Worm (Caenorhabditis elegans) whole organism, L4 larva: ENCODE results near the gene bbs-5.

Source experiments
- F26F4.8 ChIP-seq: fragments of 200-800 bp; sonication (Bioruptor generic); conservative IDR thresholded peaks from 2 replicates; pipeline ENCODE4 v1.3.6; 2022; ENCODE audit warnings: missing genetic modification characterization, missing compliant biosample characterization
- F37D6.2 ChIP-seq: sonication (generic microtip); optimal IDR thresholded peaks from 2 replicates; lab custom pipeline; 2016; ENCODE audit warnings: mild to moderate bottlenecking, missing genetic modification characterization, missing compliant biosample characterization
- F44E2.7 ChIP-seq: fragments of 200-800 bp; sonication (Bioruptor generic); IDR thresholded peaks from 2 replicates; pipeline ENCODE4 v2.1.2; 2022; ENCODE audit warnings: missing genetic modification characterization, missing compliant biosample characterization
- T20F7.1 ChIP-seq: fragments of 200-800 bp; sonication (Bioruptor generic); optimal IDR thresholded peaks from 2 replicates; lab custom pipeline; 2018; ENCODE audit warnings: mild to moderate bottlenecking, missing genetic modification characterization, missing compliant biosample characterization
- T26A8.4 ChIP-seq: fragments of 200-800 bp; sonication (Bioruptor generic); IDR thresholded peaks from 2 replicates; pipeline ENCODE4 v1.3.6; 2022; ENCODE audit warnings: missing genetic modification characterization, missing compliant biosample characterization
- Y105C5A.15 ChIP-seq: fragments of 200-800 bp; sonication (Bioruptor generic); IDR thresholded peaks from 2 replicates; pipeline ENCODE4 v1.3.6; 2022; ENCODE audit warnings: missing genetic modification characterization, missing compliant biosample characterization
- Y48G9A.11 ChIP-seq: fragments of 200-800 bp; sonication (Bioruptor generic); IDR thresholded peaks from 2 replicates; pipeline ENCODE4 v1.3.6; 2022; ENCODE audit warnings: missing genetic modification reagents, missing genetic modification characterization, missing compliant biosample characterization
- ZK337.2 ChIP-seq: fragments of 200-800 bp; sonication (Bioruptor generic); IDR thresholded peaks from 2 replicates; pipeline ENCODE4 v1.3.6; 2022; ENCODE audit warnings: missing genetic modification reagents, missing genetic modification characterization, missing compliant biosample characterization
- ZK546.5 ChIP-seq, 2 experiments: sonication (generic microtip); optimal IDR thresholded peaks; 2 replicates each; lab custom pipeline; 2017; ENCODE audit warnings: missing biosample characterization in 2 of 2, missing genetic modification characterization in 2 of 2
- aha-1 ChIP-seq: fragments of 150-350 bp; peaks from one replicate; lab custom pipeline; 2014; ENCODE audit warnings: missing biosample characterization, missing genetic modification characterization
- aly-2 ChIP-seq: sonication (generic microtip); optimal IDR thresholded peaks from 2 replicates; lab custom pipeline; 2018; ENCODE audit warnings: missing biosample characterization, missing genetic modification characterization
- ceh-28 ChIP-seq: fragments of 150-350 bp; optimal IDR thresholded peaks from 2 replicates; lab custom pipeline; 2014; ENCODE audit warnings: missing biosample characterization, missing genetic modification reagents, missing genetic modification characterization
- ceh-32 ChIP-seq: sonication (generic microtip); optimal IDR thresholded peaks from 2 replicates; lab custom pipeline; 2016; ENCODE audit warnings: mild to moderate bottlenecking, missing genetic modification characterization, missing compliant biosample characterization; ENCODE audit not compliant: poor library complexity
- ceh-82 ChIP-seq: sonication (generic microtip); optimal IDR thresholded peaks from 2 replicates; lab custom pipeline; 2017; ENCODE audit warnings: missing biosample characterization, missing genetic modification characterization
- daf-19 ChIP-seq: fragments of 200-800 bp; sonication (Bioruptor generic); conservative IDR thresholded peaks from 2 replicates; pipeline ENCODE4 v1.3.6; 2022; ENCODE audit warnings: missing genetic modification characterization, missing compliant biosample characterization
- dmd-6 ChIP-seq: fragments of 200-800 bp; sonication (Bioruptor generic); IDR thresholded peaks from 2 replicates; pipeline ENCODE4 v1.3.6; 2022; ENCODE audit warnings: missing genetic modification reagents, missing genetic modification characterization, missing compliant biosample characterization
- dmd-9 ChIP-seq: fragments of 200-800 bp; sonication (Bioruptor generic); IDR thresholded peaks from 2 replicates; pipeline ENCODE4 v1.3.6; 2022; ENCODE audit warnings: missing genetic modification reagents, missing genetic modification characterization, missing compliant biosample characterization
- egl-43 ChIP-seq: fragments of 200-800 bp; sonication (Bioruptor generic); IDR thresholded peaks from 2 replicates; pipeline ENCODE4 v1.3.6; 2022; ENCODE audit warnings: missing genetic modification reagents, missing genetic modification characterization, missing compliant biosample characterization
- fos-1 ChIP-seq: fragments of 150-350 bp; optimal IDR thresholded peaks from 2 replicates; lab custom pipeline; 2014; ENCODE audit warnings: missing biosample characterization, missing genetic modification characterization
- gei-8 ChIP-seq: fragments of 200-800 bp; sonication (Bioruptor generic); optimal IDR thresholded peaks from 2 replicates; lab custom pipeline; 2018; ENCODE audit warnings: mild to moderate bottlenecking, missing genetic modification characterization, missing compliant biosample characterization
- hlh-11 ChIP-seq: fragments of 200-800 bp; sonication (Bioruptor generic); optimal IDR thresholded peaks from 2 replicates; lab custom pipeline; 2018; ENCODE audit warnings: mild to moderate bottlenecking, missing genetic modification characterization, missing compliant biosample characterization
- hlh-30 ChIP-seq: sonication (generic microtip); optimal IDR thresholded peaks from 2 replicates; lab custom pipeline; 2017; ENCODE audit warnings: antibody characterized with exemption, mild to moderate bottlenecking, missing genetic modification characterization, missing compliant biosample characterization; ENCODE audit not compliant: insufficient read depth
- hmg-1.1 ChIP-seq: fragments of 200-800 bp; sonication (Bioruptor generic); IDR thresholded peaks from 2 replicates; pipeline ENCODE4 v1.3.6; 2022; ENCODE audit warnings: missing genetic modification reagents, missing genetic modification characterization, missing compliant biosample characterization
- lin-1 ChIP-seq: fragments of 200-800 bp; sonication (Bioruptor generic); IDR thresholded peaks from 2 replicates; pipeline ENCODE4 v1.3.6; 2022; ENCODE audit warnings: missing genetic modification reagents, missing genetic modification characterization, missing compliant biosample characterization
- lin-15B ChIP-seq: fragments of 150-350 bp; sonication (generic microtip); optimal IDR thresholded peaks from 3 replicates; lab custom pipeline; 2014; ENCODE audit warnings: missing biosample characterization, missing genetic modification characterization
- lin-29 ChIP-seq: fragments of 200-800 bp; sonication (Bioruptor generic); IDR thresholded peaks from 2 replicates; pipeline ENCODE4 v1.3.6; 2022; ENCODE audit warnings: missing genetic modification reagents, missing genetic modification characterization, missing compliant biosample characterization
- lin-39 ChIP-seq: fragments of 150-350 bp; optimal IDR thresholded peaks from 2 replicates; lab custom pipeline; 2014; ENCODE audit warnings: missing biosample characterization, missing genetic modification reagents, missing genetic modification characterization
- madf-5 ChIP-seq, 2 experiments: fragments of 200-800 bp; sonication (Bioruptor generic); IDR thresholded peaks; 2 replicates each; pipeline ENCODE4 v1.3.6; 2022; ENCODE audit warnings: missing compliant biosample characterization in 2 of 2, missing genetic modification characterization in 2 of 2
- madf-9 ChIP-seq: fragments of 200-800 bp; sonication (Bioruptor generic); conservative IDR thresholded peaks from 2 replicates; pipeline ENCODE4 v1.3.6; 2022; ENCODE audit warnings: missing genetic modification reagents, missing genetic modification characterization, missing compliant biosample characterization
- mdl-1 ChIP-seq, 2 experiments: fragments of 150-350 bp in 1 of 2; sonication (generic microtip) in 1 of 2; optimal IDR thresholded peaks; 2 replicates each; lab custom pipeline; 2014 to 2017; ENCODE audit warnings: missing biosample characterization in 2 of 2, missing genetic modification characterization in 2 of 2
- nhr-102 ChIP-seq: sonication (generic microtip); optimal IDR thresholded peaks from 2 replicates; lab custom pipeline; 2016; ENCODE audit warnings: mild to moderate bottlenecking, missing genetic modification characterization, moderate library complexity, missing compliant biosample characterization
- nhr-11 ChIP-seq: fragments of 150-350 bp; optimal IDR thresholded peaks from 2 replicates; lab custom pipeline; 2014; ENCODE audit warnings: missing biosample characterization, missing genetic modification characterization
- nhr-28 ChIP-seq: fragments of 150-350 bp; optimal IDR thresholded peaks from 2 replicates; lab custom pipeline; 2014; ENCODE audit warnings: missing biosample characterization, missing genetic modification characterization
- nhr-48 ChIP-seq: sonication (generic microtip); optimal IDR thresholded peaks from 2 replicates; lab custom pipeline; 2016; ENCODE audit warnings: mild to moderate bottlenecking, missing genetic modification characterization, missing compliant biosample characterization
- nhr-6 ChIP-seq: fragments of 150-350 bp; optimal IDR thresholded peaks from 2 replicates; lab custom pipeline; 2014; ENCODE audit warnings: missing biosample characterization, missing genetic modification characterization
- pqm-1 ChIP-seq: sonication (generic microtip); optimal IDR thresholded peaks from 2 replicates; lab custom pipeline; 2017; ENCODE audit warnings: missing biosample characterization, missing genetic modification characterization
- rbr-2 ChIP-seq: sonication (generic microtip); optimal IDR thresholded peaks from 2 replicates; lab custom pipeline; 2016; ENCODE audit warnings: missing genotype, missing genetic modification characterization, missing compliant biosample characterization
- saeg-2 ChIP-seq: fragments of 200-800 bp; sonication (Bioruptor generic); IDR thresholded peaks from 2 replicates; pipeline ENCODE4 v1.3.6; 2022; ENCODE audit warnings: missing genetic modification reagents, missing genetic modification characterization, missing compliant biosample characterization
- set-16 ChIP-seq: fragments of 200-800 bp; sonication (Bioruptor generic); IDR thresholded peaks from 2 replicates; pipeline ENCODE4 v1.3.6; 2022; ENCODE audit warnings: missing genetic modification reagents, missing genetic modification characterization, missing compliant biosample characterization
- snpc-4 ChIP-seq: fragments of 150-350 bp; optimal IDR thresholded peaks from 2 replicates; lab custom pipeline; 2014; ENCODE audit warnings: missing biosample characterization, missing genetic modification characterization
- spr-1 ChIP-seq: sonication (generic microtip); optimal IDR thresholded peaks from 2 replicates; lab custom pipeline; 2016; ENCODE audit warnings: mild to moderate bottlenecking, missing genetic modification characterization, missing compliant biosample characterization
- spr-3 ChIP-seq: fragments of 200-800 bp; sonication (Bioruptor generic); optimal IDR thresholded peaks from 2 replicates; lab custom pipeline; 2018; ENCODE audit warnings: mild to moderate bottlenecking, missing genetic modification characterization, missing compliant biosample characterization
- tag-97 ChIP-seq: fragments of 200-800 bp; sonication (Bioruptor generic); IDR thresholded peaks from 2 replicates; pipeline ENCODE4 v1.3.6; 2022; ENCODE audit warnings: missing genetic modification characterization, missing compliant biosample characterization
- unc-39 ChIP-seq: sonication (generic microtip); optimal IDR thresholded peaks from 2 replicates; lab custom pipeline; 2017; ENCODE audit warnings: missing biosample characterization, missing genetic modification characterization
- vab-7 ChIP-seq: fragments of 200-800 bp; sonication (Bioruptor generic); IDR thresholded peaks from 2 replicates; pipeline ENCODE4 v1.3.6; 2022; ENCODE audit warnings: missing genetic modification reagents, missing genetic modification characterization, missing compliant biosample characterization
- zip-11 ChIP-seq: fragments of 200-800 bp; sonication (Bioruptor generic); IDR thresholded peaks from 2 replicates; pipeline ENCODE4 v1.3.6; 2022; ENCODE audit warnings: missing genetic modification characterization, missing compliant biosample characterization

The bbs-5 gene

DNA sequence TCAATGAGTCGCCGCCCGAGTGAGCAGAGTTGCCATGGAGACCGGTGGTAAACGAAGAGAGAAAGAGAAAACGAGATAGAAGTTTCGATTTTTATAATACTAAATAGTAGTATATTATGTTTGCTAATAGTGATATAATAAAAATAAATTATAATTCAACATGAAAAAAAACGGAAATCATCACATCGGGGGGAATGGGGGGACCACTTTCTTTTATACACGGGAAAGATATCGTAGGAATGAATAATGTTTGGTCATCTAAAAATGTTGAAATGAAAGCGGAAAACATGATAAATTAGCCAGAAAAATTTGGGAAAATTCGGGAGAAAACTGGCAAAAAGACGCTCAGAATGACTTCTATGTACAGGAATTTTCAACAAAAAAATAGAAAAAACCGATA, at the start of gene bbs-5:
Gene bbs-5, minus strand, starts transcription at position 101 of the 400 bp plus-strand sequence.
- TF ChIP-seq T20F7.1 (GFP tag; lab: Kevin White, UChicago) (no peak), tag-97 (no peak), snpc-4 (tag; lab: Kevin White, UChicago) (no peak), set-16 (no peak), gei-8 (GFP tag; lab: Kevin White, UChicago) (no peak), nhr-48 (tag; lab: Kevin White, UChicago) (no peak), F44E2.7 (GFP tag; lab: Robert Waterston, UW) (no peak)

- TF ChIP-seq ZK337.2 (GFP tag; lab: Robert Waterston, UW) = no peak
- no peak for TF ChIP-seq hlh-30 (tag; lab: Kevin White, UChicago)
- TF ChIP-seq fos-1 (tag; lab: Kevin White, UChicago) = no peak
- TF ChIP-seq zip-11 (GFP tag; lab: Robert Waterston, UW) = no peak
- TF ChIP-seq ceh-82 = no peak
- TF ChIP-seq unc-39 (tag; lab: Kevin White, UChicago) = no peak
- TF ChIP-seq spr-3 (GFP tag; lab: Kevin White, UChicago) = no peak
These were observed 49.4 kb upstream of the bbs-5 start, which contains the start of gene T07A5.7 for ce11 chrIII:10311016-10311415. Gene T07A5.7 (minus strand): TSS chrIII:10311116.

- TF ChIP-seq saeg-2 (GFP tag; lab: Robert Waterston, UW) (no peak), lin-29 (GFP tag; lab: Robert Waterston, UW) (no peak), nhr-102 (tag; lab: Kevin White, UChicago) (no peak), egl-43 (no peak), ceh-32 (tag; lab: Kevin White, UChicago) (no peak), gei-8 (GFP tag; lab: Kevin White, UChicago) (no peak), F44E2.7 (GFP tag; lab: Robert Waterston, UW) (no peak), T26A8.4 (no peak), F37D6.2 (tag; lab: Kevin White, UChicago) (no peak), Y105C5A.15 (GFP tag; lab: Robert Waterston, UW) (no peak), hlh-11 (tag; lab: Kevin White, UChicago) (no peak), spr-1 (no peak), aly-2 (tag; lab: Kevin White, UChicago) (no peak), madf-9 (GFP tag; lab: Robert Waterston, UW) (no peak), F26F4.8 (GFP tag; lab: Robert Waterston, UW) (no peak), ZK546.5 (tag; optimal IDR thresholded peaks at IDR 0.05; lab: Kevin White, UChicago) (no peak)
These were observed 44.5 kb upstream of the bbs-5 start, which contains the start of gene T07A5.1 for ce11 chrIII:10306049-10306448. Gene T07A5.1 (minus strand): TSS chrIII:10306197.

DNA sequence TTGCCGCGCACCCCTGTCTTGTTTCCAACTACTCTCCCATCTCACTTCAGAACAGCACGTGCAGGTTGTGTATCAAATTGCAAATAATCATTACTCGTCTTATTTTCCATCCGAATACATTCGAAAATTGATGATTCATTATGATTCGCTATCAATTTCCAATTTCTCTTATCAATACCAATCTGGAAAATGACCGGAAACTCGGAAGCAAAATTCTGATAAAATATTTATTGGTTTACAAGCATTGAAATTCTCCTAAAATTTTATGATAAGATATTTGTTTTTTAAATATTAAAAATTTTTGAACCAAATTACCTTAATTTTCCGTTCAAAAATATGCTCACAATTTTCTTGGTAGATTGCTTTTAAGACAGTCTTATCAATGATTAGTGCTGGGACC, 43.7 kb upstream of the bbs-5 start:
- TF ChIP-seq F44E2.7 (GFP tag; lab: Robert Waterston, UW) (no peak), lin-39 (no peak), hmg-1.1 (GFP tag; lab: Robert Waterston, UW) (no peak), aha-1 (tag; lab: Kevin White, UChicago) (no peak), gei-8 (GFP tag; lab: Kevin White, UChicago) (no peak), rbr-2 (tag; lab: Kevin White, UChicago) (no peak), vab-7 (GFP tag; lab: Robert Waterston, UW) (no peak), nhr-11 (tag; lab: Kevin White, UChicago) (no peak), T26A8.4 (no peak), mdl-1 (tag; optimal IDR thresholded peaks at IDR 0.05; lab: Kevin White, UChicago) (no peak), dmd-6 (peak; percentile 21; the same call in 1 of the 2 replicates), lin-29 (GFP tag; lab: Robert Waterston, UW) (no peak), nhr-28 (peak; percentile 34), nhr-6 (no peak), hlh-30 (tag; lab: Kevin White, UChicago) (no peak), lin-15B (tag; lab: Kevin White, UChicago) (no peak), Y48G9A.11 (GFP tag; lab: Robert Waterston, UW) (no peak), aly-2 (tag; lab: Kevin White, UChicago) (no peak), F37D6.2 (tag; lab: Kevin White, UChicago) (no peak), ceh-28 (tag; lab: Kevin White, UChicago) (no peak), dmd-9 (GFP tag; lab: Robert Waterston, UW) (no peak), pqm-1 (peak; percentile 58), spr-1 (no peak), lin-1 (GFP tag; lab: Robert Waterston, UW) (0 out of 2 replicates have a peak, but pooled peaks have one; percentile 33), daf-19 (GFP tag; lab: Robert Waterston, UW) (no peak), madf-5 (GFP tag; IDR thresholded peaks at IDR 0.05; lab: Robert Waterston, UW) (no peak)
